Fruit fly (Drosophila melanogaster): ENCODE measurements around the gene CG13917.

DNA sequence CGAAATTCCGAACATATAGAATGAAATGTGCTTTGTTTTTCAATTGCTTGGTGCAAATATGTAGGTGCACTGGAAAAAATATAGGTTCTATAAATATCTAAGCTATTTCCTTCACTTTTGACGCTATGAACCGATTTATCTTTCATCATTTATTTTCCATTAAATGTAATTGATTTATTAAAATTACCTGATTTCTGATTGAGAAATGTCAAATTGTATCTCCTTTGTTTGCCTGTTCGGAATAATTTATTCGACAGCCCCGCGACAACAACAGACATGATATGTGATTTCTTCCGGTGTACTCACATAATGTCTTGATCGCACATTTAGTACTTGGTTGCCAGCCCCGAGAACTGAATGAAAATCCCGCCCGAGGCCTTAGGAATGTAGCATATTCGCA lies 33.1 kb downstream of the CG13917 start:
- TF ChIP-seq CTCF (optimal IDR thresholded peaks at IDR 0.05): no peak
- no peak for TF ChIP-seq CG8478 (optimal IDR thresholded peaks at IDR 0.05)
